Worm (Caenorhabditis elegans) whole organism, L1 larva: ENCODE data around the gene sru-28.

Source experiments
- Y116A8C.19 ChIP-seq: sonication (generic microtip); optimal IDR thresholded peaks from 2 replicates; lab custom pipeline; 2016; ENCODE audit warnings: missing compliant biosample characterization, missing genetic modification characterization, borderline replicate concordance
- aly-2 ChIP-seq: fragments of 150-350 bp; optimal IDR thresholded peaks from 2 replicates; lab custom pipeline; 2014; ENCODE audit warnings: missing biosample characterization, missing genetic modification characterization
- ama-1 ChIP-seq: fragments of 150-350 bp; optimal IDR thresholded peaks from 2 replicates; lab custom pipeline; 2014
- fos-1 ChIP-seq: fragments of 150-350 bp; optimal IDR thresholded peaks from 2 replicates; lab custom pipeline; 2014; ENCODE audit warnings: missing biosample characterization, missing genetic modification characterization
- grh-1 ChIP-seq: fragments of 200-800 bp; sonication (Bioruptor generic); IDR thresholded peaks from 2 replicates; pipeline ENCODE4 v1.3.6; 2022; ENCODE audit warnings: missing genetic modification reagents, missing genetic modification characterization, missing compliant biosample characterization
- lin-15B ChIP-seq: fragments of 150-350 bp; sonication (generic microtip); optimal IDR thresholded peaks from 3 replicates; lab custom pipeline; 2014; ENCODE audit warnings: missing biosample characterization, missing genetic modification characterization
- lin-39 ChIP-seq: fragments of 150-350 bp; optimal IDR thresholded peaks from 2 replicates; lab custom pipeline; 2014; ENCODE audit warnings: missing biosample characterization, missing genetic modification reagents, missing genetic modification characterization
- mdl-1 ChIP-seq, 2 experiments: fragments of 150-350 bp; optimal IDR thresholded peaks; 2 replicates each; lab custom pipeline; 2014 to 2017; ENCODE audit warnings: missing biosample characterization in 2 of 2, missing genetic modification characterization in 2 of 2, inconsistent platforms in 1 of 2
- nhr-12 ChIP-seq: sonication (generic microtip); optimal IDR thresholded peaks from 2 replicates; lab custom pipeline; 2017; ENCODE audit warnings: missing biosample characterization, missing genetic modification characterization
- nhr-237 ChIP-seq: fragments of 150-350 bp; optimal IDR thresholded peaks from 2 replicates; lab custom pipeline; 2014; ENCODE audit warnings: missing biosample characterization, missing genetic modification characterization
- rnt-1 ChIP-seq: sonication (generic microtip); optimal IDR thresholded peaks from 2 replicates; lab custom pipeline; 2016; ENCODE audit warnings: mild to moderate bottlenecking, missing genetic modification characterization, moderate library complexity, missing compliant biosample characterization
- unc-30 ChIP-seq: sonication (generic microtip); optimal IDR thresholded peaks from 2 replicates; lab custom pipeline; 2017; ENCODE audit warnings: missing biosample characterization, missing genetic modification characterization
- unc-62 ChIP-seq: fragments of 150-350 bp; optimal IDR thresholded peaks from 2 replicates; lab custom pipeline; 2014; ENCODE audit warnings: missing biosample characterization, missing genetic modification reagents, missing genetic modification characterization

ce11 chrV:1495334-1495733, 10.8 kb upstream of the sru-28 start, which contains the start of gene C38C3.3:
- TF ChIP-seq Y116A8C.19 (tag; lab: Kevin White, UChicago) (no peak), unc-62 (GFP tag; lab: Kevin White, UChicago) (no peak), lin-15B (tag; lab: Kevin White, UChicago) (no peak), nhr-237 (no peak), fos-1 (tag; lab: Kevin White, UChicago) (no peak), ama-1 (lab: Kevin White, UChicago) (no peak), aly-2 (tag; lab: Kevin White, UChicago) (no peak), nhr-12 (no peak), mdl-1 (tag; optimal IDR thresholded peaks at IDR 0.05; lab: Kevin White, UChicago) (no peak), unc-30 (tag; lab: Kevin White, UChicago) (no peak), rnt-1 (tag; lab: Kevin White, UChicago) (no peak), lin-39 (tag; lab: Kevin White, UChicago) (no peak), grh-1 (GFP tag; lab: Robert Waterston, UW) (no peak)
